Fruit fly (Drosophila melanogaster): ENCODE results near the gene CG15056.

The CG15056 gene

dm6 chrX:18366033-18366850, 49.0 kb upstream of the CG15056 start, which contains the start of gene CrebB (continued):
- peak; percentile 25 for TF ChIP-seq CG17359 (tag; optimal IDR thresholded peaks at IDR 0.05)
- TF ChIP-seq HmgZ (tag; optimal IDR thresholded peaks at IDR 0.05): peak; percentile 77
- 0 out of 3 replicates have a peak, but pooled peaks have one; percentile 33 for TF ChIP-seq Mrtf (GFP tag; IDR thresholded peaks at IDR 0.05)
- no peak for TF ChIP-seq CG8089 (GFP tag; optimal IDR thresholded peaks at IDR 0.05)
- TF ChIP-seq CG30431 (GFP tag; optimal IDR thresholded peaks at IDR 0.05): no peak
- TF ChIP-seq sens-2 (GFP tag; IDR thresholded peaks at IDR 0.05): no peak
- TF ChIP-seq CG2875 (GFP tag; optimal IDR thresholded peaks at IDR 0.05): peak; percentile 12
- peak; percentile 37 for TF ChIP-seq CG12155 (GFP tag; optimal IDR thresholded peaks at IDR 0.05)
- TF ChIP-seq CG6175 (GFP tag; IDR thresholded peaks at IDR 0.05): peak; percentile 22; the same call in 1 of the 3 replicates
- peak; percentile 52 for TF ChIP-seq ERR (GFP tag; optimal IDR thresholded peaks at IDR 0.05)
- no peak for TF ChIP-seq CG7745 (tag; optimal IDR thresholded peaks at IDR 0.05)
- TF ChIP-seq pfk (GFP tag; optimal IDR thresholded peaks at IDR 0.05): no peak
- peak; percentile 22 for TF ChIP-seq PHDP (tag; optimal IDR thresholded peaks at IDR 0.05)
- no peak for TF ChIP-seq Stat92E (GFP tag; optimal IDR thresholded peaks at IDR 0.05)
- TF ChIP-seq tap (tag; optimal IDR thresholded peaks at IDR 0.05): no peak
- TF ChIP-seq inv (GFP tag; IDR thresholded peaks at IDR 0.05; ENCODE audit: partially characterized antibody): 0 out of 2 replicates have a peak, but pooled peaks have one; percentile 28
- TF ChIP-seq gcm (GFP tag; optimal IDR thresholded peaks at IDR 0.05): no peak
- TF ChIP-seq CG10274 (GFP tag; optimal IDR thresholded peaks at IDR 0.05): no peak
- no peak for TF ChIP-seq bcd (GFP tag; optimal IDR thresholded peaks at IDR 0.05)
- peak; percentile 18 for TF ChIP-seq NfI (GFP tag; optimal IDR thresholded peaks at IDR 0.05)
- TF ChIP-seq dmrt11E (tag; optimal IDR thresholded peaks at IDR 0.05): no peak
- TF ChIP-seq CG8281 (tag; optimal IDR thresholded peaks at IDR 0.05): no peak
- peak; percentile 89 for TF ChIP-seq CG13624 (GFP tag; optimal IDR thresholded peaks at IDR 0.05)
- no peak for TF ChIP-seq h (optimal IDR thresholded peaks at IDR 0.05)
- TF ChIP-seq CG7357 (GFP tag; IDR thresholded peaks at IDR 0.05): no peak
- TF ChIP-seq CG9609 (GFP tag; optimal IDR thresholded peaks at IDR 0.05): peak; percentile 43
- no peak for TF ChIP-seq CG2889 (GFP tag; IDR thresholded peaks at IDR 0.05)
- peak; percentile 29 for TF ChIP-seq CG3281 (GFP tag; optimal IDR thresholded peaks at IDR 0.05)
- no peak for TF ChIP-seq Atf3 (GFP tag; optimal IDR thresholded peaks at IDR 0.05)
- no peak for TF ChIP-seq gsb-n (tag; optimal IDR thresholded peaks at IDR 0.05)
- no peak for TF ChIP-seq Gsc (GFP tag; IDR thresholded peaks at IDR 0.05)
- TF ChIP-seq sob (GFP tag; IDR thresholded peaks at IDR 0.05): peak; percentile 45
- no peak; the same call in 1 of the 2 replicates for TF ChIP-seq CG9215 (GFP tag; IDR thresholded peaks at IDR 0.05)
- TF ChIP-seq eve (GFP tag; optimal IDR thresholded peaks at IDR 0.05): no peak
- TF ChIP-seq run (tag; optimal IDR thresholded peaks at IDR 0.05): no peak
- peak; percentile 2 for TF ChIP-seq Dad (GFP tag; optimal IDR thresholded peaks at IDR 0.05)
- TF ChIP-seq vvl (GFP tag; IDR thresholded peaks at IDR 0.05): peak; percentile 88
- no peak for TF ChIP-seq fd102C (GFP tag; optimal IDR thresholded peaks at IDR 0.05)
- TF ChIP-seq Camta (GFP tag; optimal IDR thresholded peaks at IDR 0.05): no peak
- no peak for TF ChIP-seq hth (optimal IDR thresholded peaks at IDR 0.05)
- peak; percentile 26 for TF ChIP-seq Oli (tag; optimal IDR thresholded peaks at IDR 0.05)
- TF ChIP-seq CG6272 (GFP tag; IDR thresholded peaks at IDR 0.05): no peak
- peak; percentile 47 for TF ChIP-seq Deaf1 (tag; optimal IDR thresholded peaks at IDR 0.05)
- no peak for TF ChIP-seq nerfin-1 (tag; optimal IDR thresholded peaks at IDR 0.05)
- TF ChIP-seq CG14014 (GFP tag; IDR thresholded peaks at IDR 0.05): peak; percentile 43; the same call in 1 of the 2 replicates
- TF ChIP-seq CTCF (GFP tag; optimal IDR thresholded peaks at IDR 0.05): no peak
- TF ChIP-seq rib (GFP tag; IDR thresholded peaks at IDR 0.05): peak; percentile 34; the same call in 1 of the 2 replicates
- TF ChIP-seq Drgx (GFP tag; IDR thresholded peaks at IDR 0.05): peak; percentile 57; the same call in 1 of the 2 replicates
- TF ChIP-seq pzg (GFP tag; optimal IDR thresholded peaks at IDR 0.05): peak; percentile 5
- no peak for TF ChIP-seq peb (GFP tag; IDR thresholded peaks at IDR 0.05)
